Fruit fly (Drosophila melanogaster) whole organism, embryonic: ENCODE data around the gene CG32483.
A peak's percentile ranks its signal among the peaks of the same experiment; 100 is the strongest.

Experiments used
- Abd-B ChIP-seq: fragments of 200-800 bp; sonication (Bioruptor generic); optimal IDR thresholded peaks from 2 replicates; lab custom pipeline; 2018; ENCODE audit warnings: missing biosample characterization, mild to moderate bottlenecking, missing genetic modification characterization, moderate library complexity
- Adf1 ChIP-seq: fragments of 200-800 bp; sonication (Bioruptor generic); IDR thresholded peaks from 2 replicates; pipeline ENCODE4 v1.3.6; 2022; ENCODE audit warnings: missing biosample characterization, missing genetic modification characterization
- Atf6 ChIP-seq: fragments of 200-800 bp; sonication (Bioruptor generic); IDR thresholded peaks from 2 replicates; pipeline ENCODE4 v1.3.6; 2022; ENCODE audit warnings: missing biosample characterization, missing genetic modification characterization
- Bgb ChIP-seq: fragments of 200-800 bp; sonication (Bioruptor generic); IDR thresholded peaks from 2 replicates; pipeline ENCODE4 v1.3.6; 2022; ENCODE audit warnings: missing biosample characterization, missing genetic modification characterization; ENCODE audit not compliant: partially characterized antibody
- C15 ChIP-seq: fragments of 200-800 bp; sonication (Bioruptor generic); IDR thresholded peaks from 3 replicates; pipeline ENCODE4 v1.3.6; 2022; ENCODE audit warnings: missing biosample characterization, missing genetic modification characterization
- CG1024 ChIP-seq: fragments of 200-800 bp; sonication (Bioruptor generic); IDR thresholded peaks from 2 replicates; pipeline ENCODE4 v1.3.6; 2022; ENCODE audit warnings: missing biosample characterization, missing genetic modification characterization
- CG10462 ChIP-seq: fragments of 200-800 bp; sonication (Bioruptor generic); optimal IDR thresholded peaks from 2 replicates; lab custom pipeline; 2016; ENCODE audit warnings: missing biosample characterization, missing genetic modification characterization
- CG11723 ChIP-seq: fragments of 200-800 bp; sonication (Bioruptor generic); optimal IDR thresholded peaks from 2 replicates; lab custom pipeline; 2017; ENCODE audit warnings: missing biosample characterization, mild to moderate bottlenecking, missing genetic modification characterization
- CG13287 ChIP-seq: fragments of 200-800 bp; sonication (Bioruptor generic); IDR thresholded peaks from 2 replicates; pipeline ENCODE4 v1.3.6; 2022; ENCODE audit warnings: missing biosample characterization, missing genetic modification characterization; ENCODE audit not compliant: partially characterized antibody
- CG14050 ChIP-seq: fragments of 200-800 bp; sonication (Bioruptor generic); IDR thresholded peaks from 3 replicates; pipeline ENCODE4 v1.3.6; 2022; ENCODE audit warnings: missing biosample characterization, missing genetic modification characterization
- CG14860 ChIP-seq: fragments of 200-800 bp; sonication (Bioruptor generic); IDR thresholded peaks from 3 replicates; pipeline ENCODE4 v1.3.6; 2022; ENCODE audit warnings: missing biosample characterization, missing genetic modification characterization; ENCODE audit not compliant: partially characterized antibody
- CG14965 ChIP-seq: fragments of 200-800 bp; sonication (Bioruptor generic); optimal IDR thresholded peaks from 2 replicates; lab custom pipeline; 2016; ENCODE audit warnings: missing biosample characterization, missing genetic modification characterization, borderline replicate concordance
- CG16779 ChIP-seq: fragments of 200-800 bp; sonication (Bioruptor generic); IDR thresholded peaks from 2 replicates; pipeline ENCODE4 v1.3.6; 2022; ENCODE audit warnings: missing biosample characterization, missing genetic modification characterization
- CG18262 ChIP-seq: fragments of 200-800 bp; optimal IDR thresholded peaks from 3 replicates; lab custom pipeline; 2019; ENCODE audit warnings: missing biosample characterization, mild to moderate bottlenecking, missing genetic modification characterization, moderate library complexity
- CG2116 ChIP-seq: fragments of 200-800 bp; sonication (Bioruptor generic); optimal IDR thresholded peaks from 3 replicates; lab custom pipeline; 2018; ENCODE audit warnings: missing biosample characterization, mild to moderate bottlenecking, missing genetic modification characterization
- CG2120 ChIP-seq: fragments of 200-800 bp; sonication (Bioruptor generic); optimal IDR thresholded peaks from 3 replicates; lab custom pipeline; 2016; ENCODE audit warnings: missing biosample characterization, missing genetic modification characterization
- CG2889 ChIP-seq: fragments of 200-800 bp; sonication (Bioruptor generic); IDR thresholded peaks from 3 replicates; pipeline ENCODE4 v1.3.6; 2022; ENCODE audit warnings: missing biosample characterization, missing genetic modification characterization
- CG32532 ChIP-seq: fragments of 200-800 bp; sonication (Bioruptor generic); IDR thresholded peaks from 2 replicates; pipeline ENCODE4 v1.3.6; 2022; ENCODE audit warnings: missing biosample characterization, missing genetic modification characterization
- CG32772 ChIP-seq: fragments of 200-800 bp; sonication (Bioruptor generic); IDR thresholded peaks from 2 replicates; pipeline ENCODE4 v1.3.6; 2022; ENCODE audit warnings: missing biosample characterization, missing genetic modification characterization
- CG34224 ChIP-seq: fragments of 200-800 bp; sonication (Bioruptor generic); IDR thresholded peaks from 3 replicates; pipeline ENCODE4 v1.3.6; 2022; ENCODE audit warnings: missing biosample characterization, missing genetic modification characterization; ENCODE audit not compliant: partially characterized antibody
- CG3995 ChIP-seq: fragments of 200-800 bp; sonication (Bioruptor generic); optimal IDR thresholded peaks from 3 replicates; lab custom pipeline; 2016; ENCODE audit warnings: missing biosample characterization, missing genetic modification characterization
- CG6254 ChIP-seq: fragments of 200-800 bp; sonication (Bioruptor generic); optimal IDR thresholded peaks from 3 replicates; lab custom pipeline; 2017; ENCODE audit warnings: mild to moderate bottlenecking, missing biosample characterization, missing genetic modification reagents, missing genetic modification characterization
- CG6791 ChIP-seq: fragments of 200-800 bp; sonication (Bioruptor generic); IDR thresholded peaks from 3 replicates; pipeline ENCODE4 v1.3.6; 2022; ENCODE audit warnings: missing biosample characterization, missing genetic modification characterization; ENCODE audit not compliant: partially characterized antibody
- CG6854 ChIP-seq: fragments of 200-800 bp; sonication (Bioruptor generic); optimal IDR thresholded peaks from 3 replicates; lab custom pipeline; 2017; ENCODE audit warnings: missing biosample characterization, mild to moderate bottlenecking, missing genetic modification characterization
- CG8089 ChIP-seq: fragments of 200-800 bp; sonication (Bioruptor generic); optimal IDR thresholded peaks from 3 replicates; lab custom pipeline; 2016; ENCODE audit warnings: missing biosample characterization, missing genetic modification characterization
- Dref ChIP-seq: fragments of 200-800 bp; sonication (Bioruptor generic); IDR thresholded peaks from 2 replicates; pipeline ENCODE4 v1.3.6; 2022; ENCODE audit warnings: missing biosample characterization, missing genetic modification characterization
- Ets65A ChIP-seq: fragments of 200-800 bp; sonication (Bioruptor generic); peaks from one replicate; lab custom pipeline; 2016; ENCODE audit warnings: missing biosample characterization, missing genetic modification characterization
- Fer3 ChIP-seq: fragments of 200-800 bp; sonication (Bioruptor generic); optimal IDR thresholded peaks from 2 replicates; lab custom pipeline; 2018; ENCODE audit warnings: missing biosample characterization, mild to moderate bottlenecking, missing genetic modification characterization, moderate library complexity
- Gsc ChIP-seq: fragments of 200-800 bp; sonication (Bioruptor generic); IDR thresholded peaks from 2 replicates; pipeline ENCODE4 v1.3.6; 2022; ENCODE audit warnings: missing biosample characterization, missing genetic modification characterization
- Hmr ChIP-seq: fragments of 200-800 bp; sonication (Bioruptor generic); optimal IDR thresholded peaks from 3 replicates; lab custom pipeline; 2017; ENCODE audit warnings: mild to moderate bottlenecking, missing biosample characterization, missing genetic modification reagents, missing genetic modification characterization
- MESR4 ChIP-seq: fragments of 200-800 bp; sonication (Bioruptor generic); optimal IDR thresholded peaks from 2 replicates; lab custom pipeline; 2018; ENCODE audit warnings: missing biosample characterization, mild to moderate bottlenecking, missing genetic modification characterization, moderate library complexity
- Nf-YB ChIP-seq: fragments of 200-800 bp; sonication (Bioruptor generic); optimal IDR thresholded peaks from 3 replicates; lab custom pipeline; 2019; ENCODE audit warnings: missing biosample characterization, mild to moderate bottlenecking, missing genetic modification characterization, moderate library complexity
- Scr ChIP-seq: fragments of 200-800 bp; sonication (Bioruptor generic); IDR thresholded peaks from 2 replicates; pipeline ENCODE4 v1.3.6; 2022; ENCODE audit warnings: missing biosample characterization, missing genetic modification characterization; ENCODE audit not compliant: partially characterized antibody
- Sox102F ChIP-seq: fragments of 200-800 bp; sonication (Bioruptor generic); optimal IDR thresholded peaks from 2 replicates; lab custom pipeline; 2018; ENCODE audit warnings: missing biosample characterization, mild to moderate bottlenecking, missing genetic modification characterization, moderate library complexity
- ap ChIP-seq: fragments of 200-800 bp; sonication (Bioruptor generic); IDR thresholded peaks from 2 replicates; pipeline ENCODE4 v1.3.6; 2022; ENCODE audit warnings: missing biosample characterization, missing genetic modification characterization
- ara ChIP-seq: fragments of 200-800 bp; sonication (Bioruptor generic); IDR thresholded peaks from 2 replicates; pipeline ENCODE4 v1.3.6; 2022; ENCODE audit warnings: missing biosample characterization, missing genetic modification characterization
- bbx ChIP-seq: fragments of 200-800 bp; sonication (Bioruptor generic); IDR thresholded peaks from 2 replicates; pipeline ENCODE4 v1.3.6; 2022; ENCODE audit warnings: missing biosample characterization, missing genetic modification characterization; ENCODE audit not compliant: partially characterized antibody
- ci ChIP-seq: fragments of 200-800 bp; sonication (Bioruptor generic); IDR thresholded peaks from 3 replicates; pipeline ENCODE4 v1.3.6; 2022; ENCODE audit warnings: missing biosample characterization, missing genetic modification characterization
- croc ChIP-seq: fragments of 200-800 bp; sonication (Bioruptor generic); conservative IDR thresholded peaks from 3 replicates; pipeline ENCODE4 v1.3.6; 2022; ENCODE audit warnings: missing biosample characterization, missing genetic modification characterization
- crp ChIP-seq, 2 experiments: fragments of 200-800 bp; sonication (Bioruptor generic); optimal IDR thresholded peaks; 2 replicates in 1 of 2; 3 replicates in 1 of 2; lab custom pipeline; 2017; ENCODE audit warnings: missing biosample characterization in 2 of 2, missing genetic modification characterization in 2 of 2, mild to moderate bottlenecking in 1 of 2, moderate library complexity in 1 of 2
- fru ChIP-seq: fragments of >200 bp; optimal IDR thresholded peaks from 2 replicates; lab custom pipeline; 2017
- gcm2 ChIP-seq: fragments of 200-800 bp; sonication (Bioruptor generic); optimal IDR thresholded peaks from 2 replicates; lab custom pipeline; 2016; ENCODE audit warnings: missing biosample characterization, missing genetic modification characterization
- kni ChIP-seq: fragments of 200-800 bp; sonication (Bioruptor generic); optimal IDR thresholded peaks from 3 replicates; lab custom pipeline; 2017; ENCODE audit warnings: mild to moderate bottlenecking, missing biosample characterization, missing genetic modification reagents, missing genetic modification characterization
- lola ChIP-seq, 3 experiments: fragments of >200 bp in 2 of 3; fragments of 200-800 bp in 1 of 3; sonication (Bioruptor generic) in 1 of 3; optimal IDR thresholded peaks; 2 replicates each; lab custom pipeline; 2017 to 2019; ENCODE audit warnings: missing biosample characterization in 3 of 3, missing genetic modification characterization in 3 of 3, mild to moderate bottlenecking in 1 of 3, moderate library complexity in 1 of 3
- maf-S ChIP-seq: fragments of 200-800 bp; sonication (Bioruptor generic); optimal IDR thresholded peaks from 2 replicates; lab custom pipeline; 2016; ENCODE audit warnings: missing biosample characterization, missing genetic modification characterization
- mam ChIP-seq: fragments of 200-800 bp; sonication (Bioruptor generic); optimal IDR thresholded peaks from 3 replicates; lab custom pipeline; 2016; ENCODE audit warnings: missing biosample characterization, missing genetic modification characterization
- nmo ChIP-seq: fragments of 200-800 bp; sonication (Bioruptor generic); optimal IDR thresholded peaks from 2 replicates; lab custom pipeline; 2018; ENCODE audit warnings: missing biosample characterization, mild to moderate bottlenecking, missing genetic modification characterization, moderate library complexity
- sens ChIP-seq: fragments of 200-800 bp; sonication (Bioruptor generic); peaks from one replicate; lab custom pipeline; 2016; ENCODE audit warnings: missing biosample characterization, missing genetic modification characterization
- sug ChIP-seq: fragments of 200-800 bp; optimal IDR thresholded peaks from 2 replicates; lab custom pipeline; 2019; ENCODE audit warnings: missing biosample characterization, mild to moderate bottlenecking, missing genetic modification characterization, moderate library complexity
- unpg ChIP-seq: fragments of 200-800 bp; sonication (Bioruptor generic); optimal IDR thresholded peaks from 3 replicates; lab custom pipeline; 2018; ENCODE audit warnings: missing biosample characterization, mild to moderate bottlenecking, missing genetic modification characterization, moderate library complexity
- vnd ChIP-seq: fragments of 200-800 bp; sonication (Bioruptor generic); IDR thresholded peaks from 3 replicates; pipeline ENCODE4 v1.3.6; 2022; ENCODE audit warnings: missing biosample characterization, missing genetic modification characterization; ENCODE audit not compliant: partially characterized antibody

The CG32483 gene

DNA sequence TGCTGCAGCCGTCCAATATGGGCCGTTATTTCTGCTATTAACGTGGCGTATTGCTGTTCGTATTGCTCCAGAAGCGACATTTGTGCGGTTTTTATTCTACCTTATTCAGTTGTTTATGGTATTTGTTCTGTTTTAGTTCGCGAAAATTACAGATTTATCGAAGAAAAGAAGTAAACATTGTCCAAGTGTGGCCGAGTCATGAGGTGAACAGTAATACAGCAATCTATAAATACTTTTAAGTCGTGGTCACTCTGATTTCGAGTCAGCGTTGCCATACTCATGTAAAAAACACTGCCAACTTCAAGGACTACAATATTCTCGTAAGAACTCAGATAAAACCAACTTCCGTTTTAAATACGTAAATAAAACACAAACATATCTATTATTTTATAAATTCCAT is 2.8 kb upstream of the CG32483 start, which contains the start of gene Vti1a (continued):
- TF ChIP-seq CG18262 (tag; lab: Kevin White, UChicago) (peak; percentile 2), Sox102F (GFP tag; lab: Kevin White, UChicago) (no peak), sug (tag; lab: Kevin White, UChicago) (peak; percentile 11), CG13287 (peak; percentile 71), Gsc (no peak), CG14860 (GFP tag; lab: Robert Waterston, UW) (no peak), Hmr (peak; percentile 27), CG32532 (no peak), CG2120 (GFP tag; lab: Kevin White, UChicago) (no peak), Dref (GFP tag; lab: Robert Waterston, UW) (peak; percentile 44; the same call in 1 of the 2 replicates), Atf6 (no peak), vnd (no peak), CG34224 (GFP tag; lab: Robert Waterston, UW) (peak; percentile 62), Bgb (GFP tag; lab: Robert Waterston, UW) (peak; percentile 46; the same call in 1 of the 2 replicates), CG8089 (GFP tag; lab: Kevin White, UChicago) (no peak), CG14050 (GFP tag; lab: Robert Waterston, UW) (no peak), C15 (GFP tag; lab: Robert Waterston, UW) (no peak), mam (GFP tag; lab: Kevin White, UChicago) (no peak), Adf1 (GFP tag; lab: Robert Waterston, UW) (no peak), unpg (GFP tag; lab: Kevin White, UChicago) (no peak), Scr (GFP tag; lab: Robert Waterston, UW) (peak; percentile 33; the same call in 1 of the 2 replicates), Abd-B (GFP tag; lab: Kevin White, UChicago) (no peak), CG10462 (no peak), CG11723 (GFP tag; lab: Kevin White, UChicago) (no peak), lola (GFP tag; optimal IDR thresholded peaks at IDR 0.05; lab: Kevin White, UChicago) (peak in 1 of 3 experiments; percentile 0), ara (GFP tag; lab: Robert Waterston, UW) (no peak), CG16779 (GFP tag; lab: Robert Waterston, UW) (no peak), nmo (GFP tag; lab: Kevin White, UChicago) (peak; percentile 45), ap (GFP tag; lab: Robert Waterston, UW) (no peak), CG1024 (no peak), CG14965 (GFP tag; lab: Kevin White, UChicago) (no peak), CG32772 (no peak), fru (lab: Kevin White, UChicago) (no peak), CG6254 (GFP tag; lab: Kevin White, UChicago) (no peak), gcm2 (GFP tag; lab: Kevin White, UChicago) (no peak), CG3995 (GFP tag; lab: Kevin White, UChicago) (no peak), kni (no peak), Ets65A (no peak), CG6791 (GFP tag; lab: Robert Waterston, UW) (peak; percentile 55; the same call in 2 of the 3 replicates), bbx (GFP tag; lab: Robert Waterston, UW) (peak; percentile 65; the same call in 1 of the 2 replicates), CG2116 (GFP tag; lab: Kevin White, UChicago) (peak; percentile 47), croc (GFP tag; lab: Robert Waterston, UW) (no peak), Fer3 (tag; lab: Kevin White, UChicago) (no peak), Nf-YB (GFP tag; lab: Kevin White, UChicago) (no peak), CG6854 (GFP tag; lab: Kevin White, UChicago) (no peak), maf-S (GFP tag; lab: Kevin White, UChicago) (no peak), MESR4 (GFP tag; lab: Kevin White, UChicago) (peak; percentile 71), ci (GFP tag; lab: Robert Waterston, UW) (no peak), crp (GFP tag; optimal IDR thresholded peaks at IDR 0.05; lab: Kevin White, UChicago) (peak in 1 of 2 experiments; percentile 62), CG2889 (GFP tag; lab: Robert Waterston, UW) (no peak), sens (no peak)
